Worm (Caenorhabditis elegans) whole organism, L2 larva: Measurements from ENCODE around the gene C47E12.3.

Experiments
- R02D3.7 ChIP-seq: fragments of 150-350 bp; optimal IDR thresholded peaks from 2 replicates; lab custom pipeline; 2014; ENCODE audit warnings: missing biosample characterization, missing genetic modification characterization
- aly-2 ChIP-seq: fragments of 150-350 bp; optimal IDR thresholded peaks from 2 replicates; lab custom pipeline; 2014; ENCODE audit warnings: missing biosample characterization, missing genetic modification characterization
- ama-1 ChIP-seq: fragments of 150-350 bp; optimal IDR thresholded peaks from 2 replicates; lab custom pipeline; 2018; ENCODE audit warnings: inconsistent platforms
- blmp-1 ChIP-seq: sonication (generic microtip); optimal IDR thresholded peaks from 2 replicates; lab custom pipeline; 2017; ENCODE audit warnings: missing genetic modification characterization, mild to moderate bottlenecking, missing compliant biosample characterization, antibody characterized with exemption, moderate library complexity; ENCODE audit not compliant: insufficient read depth
- ceh-82 ChIP-seq: fragments of 150-350 bp; optimal IDR thresholded peaks from 2 replicates; lab custom pipeline; 2014; ENCODE audit warnings: missing biosample characterization, missing genetic modification characterization
- lsy-2 ChIP-seq, 2 experiments: fragments of 150-350 bp in 1 of 2; sonication (generic microtip) in 1 of 2; optimal IDR thresholded peaks; 2 replicates each; lab custom pipeline; 2014 to 2017; ENCODE audit warnings: missing biosample characterization in 2 of 2, missing genetic modification characterization in 2 of 2
- nhr-11 ChIP-seq: fragments of 150-350 bp; optimal IDR thresholded peaks from 2 replicates; lab custom pipeline; 2014; ENCODE audit warnings: missing biosample characterization, missing genetic modification characterization
- nhr-12 ChIP-seq: fragments of 150-350 bp; optimal IDR thresholded peaks from 2 replicates; lab custom pipeline; 2014; ENCODE audit warnings: missing biosample characterization, missing genetic modification characterization
- nhr-25 ChIP-seq: fragments of 150-350 bp; sonication (generic microtip); optimal IDR thresholded peaks from 3 replicates; lab custom pipeline; 2014; ENCODE audit warnings: missing biosample characterization, missing genetic modification characterization
- ztf-11 ChIP-seq: sonication (generic microtip); optimal IDR thresholded peaks from 2 replicates; lab custom pipeline; 2017; ENCODE audit warnings: missing biosample characterization, missing genetic modification characterization
- ztf-4 ChIP-seq: fragments of 150-350 bp; optimal IDR thresholded peaks from 2 replicates; lab custom pipeline; 2014; ENCODE audit warnings: missing biosample characterization, missing genetic modification characterization

DNA sequence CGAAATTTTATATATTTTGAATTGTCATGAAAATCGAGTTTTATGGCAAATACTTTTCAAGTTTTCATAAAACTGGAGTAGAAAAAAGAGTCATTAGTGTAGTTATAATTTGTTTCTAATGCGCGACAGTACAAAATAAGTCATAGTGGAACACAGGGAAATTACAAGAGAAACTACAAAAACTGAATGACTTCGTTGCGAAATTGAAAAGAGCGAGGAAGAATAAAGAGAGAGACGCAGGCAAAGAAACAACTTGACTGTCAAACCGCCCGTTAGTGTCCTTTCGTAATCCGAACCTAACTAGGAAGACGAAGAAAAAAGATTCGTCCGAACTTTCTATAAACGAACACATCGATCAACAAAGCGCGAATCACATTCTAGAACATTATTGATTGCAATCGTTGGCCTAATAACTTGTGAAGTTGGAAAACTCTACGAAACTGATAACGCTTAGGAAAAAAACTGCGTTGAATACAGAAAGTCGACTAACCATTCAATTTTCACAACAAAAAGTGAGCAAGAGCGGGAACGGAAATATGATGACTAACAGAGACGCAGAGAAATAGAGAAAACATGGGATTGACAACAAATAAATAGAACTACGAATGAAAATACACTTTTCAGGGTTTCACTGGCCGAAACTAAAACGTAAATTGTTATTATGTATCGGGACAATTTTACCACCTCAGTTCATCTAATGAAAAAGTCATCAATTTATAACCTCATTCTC lies 8.1 kb downstream of the C47E12.3 start:
- TF ChIP-seq lsy-2 (tag; optimal IDR thresholded peaks at IDR 0.05; lab: Kevin White, UChicago) (no peak), nhr-12 (tag; lab: Kevin White, UChicago) (no peak), nhr-11 (tag; lab: Kevin White, UChicago) (no peak), ama-1 (lab: Kevin White, UChicago) (no peak), R02D3.7 (tag; lab: Kevin White, UChicago) (no peak), ztf-4 (tag; lab: Kevin White, UChicago) (no peak), ceh-82 (tag; lab: Kevin White, UChicago) (no peak), aly-2 (tag; lab: Kevin White, UChicago) (no peak), ztf-11 (tag; lab: Kevin White, UChicago) (no peak), blmp-1 (tag; lab: Kevin White, UChicago) (no peak), nhr-25 (no peak)
